Worm (Caenorhabditis elegans): Measurements from ENCODE around the gene syg-2.

ce11 chrX:14639941-14640340 lies 14.8 kb upstream of the syg-2 start:
- TF ChIP-seq skn-1 (tag; optimal IDR thresholded peaks at IDR 0.05) (no peak), ctbp-1 (GFP tag; IDR thresholded peaks at IDR 0.05) (peak; percentile 74), php-3 (GFP tag; IDR thresholded peaks at IDR 0.05) (no peak), fos-1 (tag; optimal IDR thresholded peaks at IDR 0.05) (no peak), hlh-11 (tag; optimal IDR thresholded peaks at IDR 0.05) (peak; percentile 24), tra-1 (GFP tag; IDR thresholded peaks at IDR 0.05) (no peak), ceh-82 (tag; optimal IDR thresholded peaks at IDR 0.05) (no peak)

All from whole organism, L4 larva.